Fruit fly (Drosophila melanogaster): ENCODE results near the gene Rtel1.
A peak's percentile ranks its signal among the peaks of the same experiment; 100 is the strongest.

The Rtel1 gene

dm6 chrX:5751949-5752348 is 4.4 kb downstream of the Rtel1 start, which contains the start of gene CG15772:
TSS of gene CG15772 (plus strand) at chrX:5752249.
- TF ChIP-seq foxo (GFP tag; optimal IDR thresholded peaks at IDR 0.05), result peak in 1 of 2 experiments; percentile 5
- no peak for TF ChIP-seq dmrt93B (GFP tag; optimal IDR thresholded peaks at IDR 0.05)
- TF ChIP-seq Hr78 (GFP tag; optimal IDR thresholded peaks at IDR 0.05), result no peak
- TF ChIP-seq Jra (GFP tag; optimal IDR thresholded peaks at IDR 0.05), result no peak
- no peak for TF ChIP-seq br (GFP tag; optimal IDR thresholded peaks at IDR 0.05)

dm6 chrX:5752838-5753237 is 5.3 kb downstream of the Rtel1 start:
- TF ChIP-seq Dfd (GFP tag; optimal IDR thresholded peaks at IDR 0.05) (peak; percentile 96), Mio (GFP tag; optimal IDR thresholded peaks at IDR 0.05) (no peak)

dm6 chrX:5754837-5755828 is 7.6 kb downstream of the Rtel1 start, which contains the start of the genes lin-52 and CG15771:
TSS of gene lin-52 (minus strand) at chrX:5754958.
TSS of gene CG15771 (plus strand) at chrX:5755574.
- TF ChIP-seq HLH106 (tag; optimal IDR thresholded peaks at IDR 0.05) (peak; percentile 97), woc (GFP tag; optimal IDR thresholded peaks at IDR 0.05) (peak; percentile 92), rgr (GFP tag; optimal IDR thresholded peaks at IDR 0.05) (peak; percentile 93), sv (GFP tag; optimal IDR thresholded peaks at IDR 0.05) (peak; percentile 89), Hr78 (GFP tag; optimal IDR thresholded peaks at IDR 0.05) (no peak), br (GFP tag; optimal IDR thresholded peaks at IDR 0.05) (peak; percentile 91), Dfd (GFP tag; optimal IDR thresholded peaks at IDR 0.05) (no peak), Jra (GFP tag; optimal IDR thresholded peaks at IDR 0.05) (peak; percentile 81), Vsx2 (GFP tag; optimal IDR thresholded peaks at IDR 0.05; ENCODE audit: partially characterized antibody) (no peak), jim (GFP tag; optimal IDR thresholded peaks at IDR 0.05) (peak; percentile 91), Rel (GFP tag; optimal IDR thresholded peaks at IDR 0.05) (peak; percentile 95), Rel (tag; optimal IDR thresholded peaks at IDR 0.05) (peak; percentile 85), foxo (GFP tag; optimal IDR thresholded peaks at IDR 0.05) (peak in 1 of 2 experiments; percentile 96), Dif (GFP tag; optimal IDR thresholded peaks at IDR 0.05; ENCODE audit: partially characterized antibody) (peak; percentile 80), h (GFP tag; optimal IDR thresholded peaks at IDR 0.05) (peak; percentile 99), Hnf4 (GFP tag; optimal IDR thresholded peaks at IDR 0.05) (peak; percentile 77), OdsH (GFP tag; optimal IDR thresholded peaks at IDR 0.05) (peak; percentile 93), N (GFP tag; optimal IDR thresholded peaks at IDR 0.05) (no peak), Myc (optimal IDR thresholded peaks at IDR 0.05) (peak; percentile 48), GATAd (GFP tag; optimal IDR thresholded peaks at IDR 0.05) (peak; percentile 58), dsf (GFP tag; optimal IDR thresholded peaks at IDR 0.05; ENCODE audit: borderline replicate concordance) (peak; percentile 37), pan (optimal IDR thresholded peaks at IDR 0.05) (no peak), dl (GFP tag; optimal IDR thresholded peaks at IDR 0.05; ENCODE audit: insufficient read depth in 1 of 2, partially characterized antibody in 2 of 2) (peak; percentile 60 to 68), Sp1 (GFP tag; optimal IDR thresholded peaks at IDR 0.05) (peak; percentile 97), dmrt93B (GFP tag; optimal IDR thresholded peaks at IDR 0.05) (peak; percentile 96), Abd-B (GFP tag; optimal IDR thresholded peaks at IDR 0.05) (no peak), Mio (GFP tag; optimal IDR thresholded peaks at IDR 0.05) (peak; percentile 31), lola (GFP tag; optimal IDR thresholded peaks at IDR 0.05) (no peak), CrebA (GFP tag; optimal IDR thresholded peaks at IDR 0.05; ENCODE audit: borderline replicate concordance) (no peak), Hr83 (GFP tag; optimal IDR thresholded peaks at IDR 0.05; ENCODE audit: poor library complexity, severe bottlenecking) (peak; percentile 95), fru (GFP tag; optimal IDR thresholded peaks at IDR 0.05) (peak; percentile 99), brk (GFP tag; optimal IDR thresholded peaks at IDR 0.05) (peak; percentile 87), usp (GFP tag; optimal IDR thresholded peaks at IDR 0.05) (no peak), psq (GFP tag; optimal IDR thresholded peaks at IDR 0.05) (peak; percentile 96), ey (GFP tag; optimal IDR thresholded peaks at IDR 0.05) (peak; percentile 93), sage (GFP tag; optimal IDR thresholded peaks at IDR 0.05) (peak; percentile 90), tai (GFP tag; optimal IDR thresholded peaks at IDR 0.05) (no peak), CG9705 (GFP tag; optimal IDR thresholded peaks at IDR 0.05) (peak; percentile 95), CG32264 (GFP tag; optimal IDR thresholded peaks at IDR 0.05) (peak; percentile 59)
